Worm (Caenorhabditis elegans) whole organism, L3 larva: ENCODE measurements around the gene srz-78.

Source experiments
- R02D3.7 ChIP-seq: fragments of 150-350 bp; optimal IDR thresholded peaks from 2 replicates; lab custom pipeline; 2014; ENCODE audit warnings: missing biosample characterization, missing genetic modification characterization
- ZK546.5 ChIP-seq: sonication (generic microtip); optimal IDR thresholded peaks from 2 replicates; lab custom pipeline; 2017; ENCODE audit warnings: missing biosample characterization, missing genetic modification characterization
- aly-2 ChIP-seq: fragments of 150-350 bp; optimal IDR thresholded peaks from 2 replicates; lab custom pipeline; 2014; ENCODE audit warnings: missing biosample characterization, missing genetic modification characterization
- ama-1 ChIP-seq: fragments of 150-350 bp; optimal IDR thresholded peaks from 2 replicates; lab custom pipeline; 2018
- ceh-28 ChIP-seq: fragments of 150-350 bp; optimal IDR thresholded peaks from 2 replicates; lab custom pipeline; 2014; ENCODE audit warnings: missing biosample characterization, missing genetic modification reagents, missing genetic modification characterization
- ceh-82 ChIP-seq: fragments of 150-350 bp; optimal IDR thresholded peaks from 2 replicates; lab custom pipeline; 2014; ENCODE audit warnings: missing biosample characterization, missing genetic modification characterization
- daf-12 ChIP-seq: fragments of 150-350 bp; optimal IDR thresholded peaks from 2 replicates; lab custom pipeline; 2014; ENCODE audit warnings: missing biosample characterization, missing genetic modification reagents, missing genetic modification characterization
- egl-5 ChIP-seq: fragments of 150-350 bp; optimal IDR thresholded peaks from 2 replicates; lab custom pipeline; 2017; ENCODE audit warnings: missing biosample characterization, missing genetic modification reagents, missing genetic modification characterization, inconsistent platforms
- elt-1 ChIP-seq: fragments of 150-350 bp; optimal IDR thresholded peaks from 2 replicates; lab custom pipeline; 2014; ENCODE audit warnings: missing biosample characterization, missing genetic modification characterization
- elt-2 ChIP-seq: sonication (generic microtip); optimal IDR thresholded peaks from 2 replicates; lab custom pipeline; 2016; ENCODE audit warnings: missing genetic modification reagents, mild to moderate bottlenecking, missing genetic modification characterization, missing compliant biosample characterization
- eor-1 ChIP-seq, 2 experiments: fragments of 150-350 bp; optimal IDR thresholded peaks; 2 replicates each; lab custom pipeline; 2014 to 2018; ENCODE audit warnings: missing biosample characterization in 2 of 2, missing genetic modification characterization in 2 of 2
- fkh-10 ChIP-seq: sonication (generic microtip); optimal IDR thresholded peaks from 2 replicates; lab custom pipeline; 2017; ENCODE audit warnings: missing biosample characterization, missing genetic modification reagents, missing genetic modification characterization
- fkh-2 ChIP-seq: fragments of 150-350 bp; optimal IDR thresholded peaks from 2 replicates; lab custom pipeline; 2014; ENCODE audit warnings: missing biosample characterization, missing genetic modification reagents, missing genetic modification characterization
- fos-1 ChIP-seq: fragments of 150-350 bp; optimal IDR thresholded peaks from 2 replicates; lab custom pipeline; 2014; ENCODE audit warnings: missing biosample characterization, missing genetic modification characterization
- hmg-11 ChIP-seq: sonication (generic microtip); optimal IDR thresholded peaks from 2 replicates; lab custom pipeline; 2016; ENCODE audit warnings: missing genetic modification characterization, missing compliant biosample characterization
- jun-1 ChIP-seq: fragments of 150-350 bp; optimal IDR thresholded peaks from 2 replicates; lab custom pipeline; 2014; ENCODE audit warnings: missing biosample characterization, missing genetic modification reagents, missing genetic modification characterization
- lin-15B ChIP-seq: fragments of 150-350 bp; optimal IDR thresholded peaks from 2 replicates; lab custom pipeline; 2014; ENCODE audit warnings: missing biosample characterization, missing genetic modification characterization
- lin-39 ChIP-seq: fragments of 150-350 bp; optimal IDR thresholded peaks from 2 replicates; lab custom pipeline; 2018; ENCODE audit warnings: missing biosample characterization, missing genetic modification reagents, missing genetic modification characterization
- lsy-12 ChIP-seq: sonication (generic microtip); optimal IDR thresholded peaks from 2 replicates; lab custom pipeline; 2016; ENCODE audit warnings: mild to moderate bottlenecking, missing genetic modification characterization, missing compliant biosample characterization
- mdl-1 ChIP-seq: fragments of 150-350 bp; optimal IDR thresholded peaks from 2 replicates; lab custom pipeline; 2014; ENCODE audit warnings: missing biosample characterization, missing genetic modification characterization
- mml-1 ChIP-seq: fragments of 150-350 bp; sonication (generic microtip); optimal IDR thresholded peaks from 3 replicates; lab custom pipeline; 2014; ENCODE audit warnings: missing biosample characterization, missing genetic modification characterization
- nfya-1 ChIP-seq: sonication (generic microtip); optimal IDR thresholded peaks from 2 replicates; lab custom pipeline; 2017; ENCODE audit warnings: missing genetic modification characterization, mild to moderate bottlenecking, missing compliant biosample characterization, antibody characterized with exemption, moderate library complexity; ENCODE audit not compliant: insufficient read depth
- nhr-12 ChIP-seq: fragments of 150-350 bp; optimal IDR thresholded peaks from 2 replicates; lab custom pipeline; 2014; ENCODE audit warnings: missing biosample characterization, missing genetic modification characterization
- nhr-23 ChIP-seq: fragments of 150-350 bp; optimal IDR thresholded peaks from 2 replicates; lab custom pipeline; 2014; ENCODE audit warnings: missing biosample characterization, missing genetic modification reagents, missing genetic modification characterization
- nhr-25 ChIP-seq: sonication (generic microtip); optimal IDR thresholded peaks from 2 replicates; lab custom pipeline; 2017; ENCODE audit warnings: missing biosample characterization, missing genetic modification characterization
- nhr-76 ChIP-seq: fragments of 150-350 bp; sonication (generic microtip); optimal IDR thresholded peaks from 5 replicates; lab custom pipeline; 2014; ENCODE audit warnings: missing biosample characterization, missing genetic modification characterization
- pqm-1 ChIP-seq: fragments of 150-350 bp; optimal IDR thresholded peaks from 2 replicates; lab custom pipeline; 2017; ENCODE audit warnings: missing biosample characterization, missing genetic modification characterization, inconsistent platforms
- snpc-4 ChIP-seq: fragments of 150-350 bp; optimal IDR thresholded peaks from 2 replicates; lab custom pipeline; 2014; ENCODE audit warnings: missing biosample characterization, missing genetic modification characterization
- tbx-2 ChIP-seq: sonication (generic microtip); optimal IDR thresholded peaks from 2 replicates; lab custom pipeline; 2016; ENCODE audit warnings: mild to moderate bottlenecking, missing genetic modification characterization, missing compliant biosample characterization
- unc-39 ChIP-seq: sonication (generic microtip); optimal IDR thresholded peaks from 4 replicates; lab custom pipeline; 2017; ENCODE audit warnings: missing biosample characterization, missing genetic modification characterization
- unc-62 ChIP-seq: fragments of 150-350 bp; sonication (generic microtip); optimal IDR thresholded peaks from 4 replicates; lab custom pipeline; 2014; ENCODE audit warnings: missing biosample characterization, missing genetic modification reagents, missing genetic modification characterization
- zag-1 ChIP-seq: fragments of 150-350 bp; optimal IDR thresholded peaks from 2 replicates; lab custom pipeline; 2014; ENCODE audit warnings: missing biosample characterization, missing genetic modification characterization
- ztf-11 ChIP-seq: fragments of 150-350 bp; optimal IDR thresholded peaks from 2 replicates; lab custom pipeline; 2014; ENCODE audit warnings: missing biosample characterization, missing genetic modification characterization
- ztf-4 ChIP-seq: fragments of 150-350 bp; optimal IDR thresholded peaks from 2 replicates; lab custom pipeline; 2014; ENCODE audit warnings: missing biosample characterization, missing genetic modification characterization

The srz-78 gene

DNA sequence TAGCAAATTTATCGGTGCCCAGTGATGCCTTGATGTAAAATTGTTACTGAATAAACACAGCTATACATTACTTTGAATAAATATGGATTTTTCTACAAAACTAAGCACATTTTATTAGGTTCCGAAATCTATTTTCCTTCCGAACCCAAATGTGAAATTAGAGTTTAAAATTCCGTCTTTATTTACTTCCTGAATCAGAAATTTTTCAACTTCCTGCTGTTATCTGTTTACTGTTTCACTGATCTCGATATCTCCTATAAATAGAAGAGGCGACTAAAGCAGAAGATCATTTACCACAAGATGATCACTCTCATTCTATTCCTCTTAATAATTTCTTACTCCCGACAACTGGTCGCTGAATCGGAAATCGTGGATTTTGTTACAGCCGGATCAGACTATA is 21.8 kb upstream of the srz-78 start, which contains the start of gene F58E2.2:
F58E2.2 (plus strand) TSS at position 301 of the 400 bp plus-strand sequence.
- TF ChIP-seq ztf-11 (tag; lab: Kevin White, UChicago) (no peak), nhr-23 (no peak), eor-1 (tag; optimal IDR thresholded peaks at IDR 0.05; lab: Kevin White, UChicago) (no peak), lin-15B (tag; lab: Kevin White, UChicago) (no peak), zag-1 (tag; lab: Kevin White, UChicago) (no peak), aly-2 (tag; lab: Kevin White, UChicago) (no peak), fos-1 (tag; lab: Kevin White, UChicago) (no peak), ceh-28 (tag; lab: Kevin White, UChicago) (no peak), pqm-1 (tag; lab: Kevin White, UChicago) (no peak), R02D3.7 (no peak)

DNA sequence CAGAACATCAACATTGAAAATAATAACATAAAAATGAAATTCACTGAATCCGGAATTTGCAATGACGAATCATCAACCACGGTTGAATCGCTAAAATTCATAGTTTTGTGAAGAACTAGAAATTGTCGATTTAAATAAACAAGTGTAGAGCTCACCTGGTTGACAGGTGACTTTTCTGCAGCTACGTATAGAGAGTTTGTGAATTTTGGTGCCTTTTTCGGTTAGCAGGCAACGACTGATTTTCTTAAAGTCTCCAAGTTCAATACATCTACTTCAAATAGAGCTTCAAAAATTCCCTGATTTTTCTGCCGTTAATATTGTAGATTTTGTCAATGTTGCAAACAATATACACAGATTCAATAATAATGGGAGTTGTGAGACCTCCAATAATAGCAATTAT is 14.5 kb upstream of the srz-78 start, which contains the start of gene srz-69:
srz-69 (minus strand) TSS at position 101 of the 400 bp plus-strand sequence.
- TF ChIP-seq snpc-4 (tag; lab: Kevin White, UChicago), result no peak

DNA sequence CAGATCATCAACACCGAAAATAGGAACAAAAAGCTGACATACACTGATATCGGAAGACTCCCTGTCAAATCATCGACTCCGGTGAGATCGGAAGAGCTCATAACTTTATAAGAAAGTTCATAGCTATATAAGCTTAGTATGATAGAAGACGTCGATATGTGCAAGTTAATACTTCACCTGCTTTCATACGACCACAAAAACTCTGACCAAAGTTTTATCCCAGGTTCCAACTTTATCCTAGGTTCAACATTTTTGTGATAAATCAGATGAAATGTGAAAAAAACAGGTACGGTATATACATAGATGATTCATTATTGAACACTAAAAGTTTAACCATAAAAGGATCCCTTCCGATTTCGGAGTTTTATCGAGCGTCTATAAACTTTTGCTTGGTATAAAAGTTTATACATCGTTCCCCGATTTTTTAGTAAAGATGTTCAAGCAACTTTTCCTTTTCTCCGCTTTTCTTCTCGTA is 12.6 kb upstream of the srz-78 start, which contains the start of the genes srz-70 and C09G12.5:
srz-70 (minus strand) TSS at position 101 of the 475 bp plus-strand sequence.
C09G12.5 (plus strand) TSS at position 425 of the 475 bp plus-strand sequence.
- TF ChIP-seq lin-39 (tag; lab: Kevin White, UChicago) (no peak), fkh-10 (GFP tag; lab: Kevin White, UChicago) (no peak), fkh-2 (no peak), daf-12 (tag; lab: Kevin White, UChicago) (no peak), nhr-12 (no peak)

DNA sequence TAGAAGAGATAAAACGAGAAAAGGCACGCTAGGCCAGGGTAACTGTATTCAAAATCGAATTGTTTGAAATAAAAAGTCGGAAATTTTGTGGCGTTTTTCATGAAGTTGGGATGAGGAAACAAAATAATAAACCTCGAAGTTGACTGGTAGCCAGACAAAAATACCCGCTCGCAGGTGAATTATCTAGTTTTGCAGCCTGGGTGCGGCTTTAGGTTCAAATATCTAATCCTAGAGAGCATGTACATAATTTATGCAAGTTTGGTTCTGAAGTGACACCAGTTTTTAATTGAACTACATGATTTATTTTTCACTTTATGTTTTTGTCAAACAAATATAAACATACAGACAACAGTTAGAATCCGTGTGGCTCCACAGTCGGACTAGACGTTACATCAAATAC is 9.8 kb upstream of the srz-78 start, which contains the start of gene srz-37:
srz-37 (minus strand) TSS at position 101 of the 400 bp plus-strand sequence.
- TF ChIP-seq hmg-11 (no peak), lsy-12 (no peak), jun-1 (no peak), ceh-82 (tag; lab: Kevin White, UChicago) (no peak), eor-1 (tag; optimal IDR thresholded peaks at IDR 0.05; lab: Kevin White, UChicago) (no peak), egl-5 (tag; lab: Kevin White, UChicago) (no peak), ceh-28 (tag; lab: Kevin White, UChicago) (no peak), elt-1 (tag; lab: Kevin White, UChicago) (no peak), nhr-12 (no peak), ZK546.5 (no peak), unc-62 (GFP tag; lab: Kevin White, UChicago) (no peak), mdl-1 (tag; lab: Kevin White, UChicago) (no peak), fkh-2 (no peak), nhr-76 (tag; lab: Kevin White, UChicago) (no peak), zag-1 (tag; lab: Kevin White, UChicago) (no peak)

DNA sequence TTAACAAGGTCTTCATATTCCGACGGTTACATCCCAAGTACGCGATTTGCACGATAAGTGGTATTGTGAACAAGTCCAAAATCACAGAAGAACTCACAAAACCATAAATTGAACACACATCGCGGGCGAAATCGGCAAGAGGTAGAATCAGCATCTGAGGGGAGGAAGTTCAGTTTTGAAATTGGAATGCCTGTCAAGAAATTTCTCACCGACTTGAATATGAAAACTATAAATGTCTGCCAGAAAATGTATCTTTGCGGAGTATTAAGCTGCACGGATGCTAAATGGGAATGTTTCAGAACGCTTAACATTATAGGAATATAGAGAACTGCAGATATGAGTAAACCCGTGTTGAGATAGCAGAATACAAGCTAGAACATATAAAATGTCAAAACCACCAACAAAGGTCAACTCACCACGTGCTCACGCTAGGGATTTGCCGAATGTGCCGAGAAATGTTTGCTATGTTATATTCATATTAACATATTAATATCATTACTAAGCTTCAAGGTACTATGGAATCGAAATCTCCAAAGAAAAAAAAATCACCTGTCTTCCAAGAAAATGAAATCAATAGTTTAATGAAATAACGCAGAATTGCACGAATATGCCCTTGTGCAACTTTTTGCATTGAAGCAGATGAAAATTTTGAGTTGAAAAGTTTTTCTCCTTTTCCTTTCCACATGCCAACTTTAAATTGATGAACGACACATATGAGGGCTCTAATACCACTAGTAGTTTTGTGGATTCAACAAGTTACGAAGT is 9.2 kb upstream of the srz-78 start, which contains the start of gene srz-82:
srz-82 (plus strand) TSS at position 701 of the 765 bp plus-strand sequence.
- TF ChIP-seq jun-1, result no peak
- TF ChIP-seq ztf-4 (tag; lab: Kevin White, UChicago), result no peak

DNA sequence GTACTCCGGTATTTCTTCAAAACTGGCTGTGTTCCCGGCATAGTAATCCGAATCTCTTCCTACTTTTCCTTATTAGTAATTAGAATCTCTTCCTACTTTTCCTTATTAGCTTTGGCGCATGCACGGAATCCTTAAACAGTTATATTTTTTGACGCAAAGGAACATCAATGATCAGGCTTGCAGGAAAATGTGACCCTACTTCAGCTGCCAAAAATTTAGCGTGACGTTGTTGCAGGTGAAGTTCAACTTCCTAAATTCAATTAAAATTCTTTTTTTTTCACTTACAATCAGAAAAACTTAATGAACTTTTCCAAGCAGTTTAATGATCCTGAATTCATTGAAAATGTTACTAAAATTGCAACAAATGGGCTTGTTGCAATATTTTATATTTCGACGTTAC is 1.7 kb downstream of the srz-78 start, which contains the start of gene srz-79:
srz-79 (plus strand) TSS at position 301 of the 400 bp plus-strand sequence.
- TF ChIP-seq mml-1 (no peak), nhr-25 (tag; lab: Kevin White, UChicago) (no peak)

DNA sequence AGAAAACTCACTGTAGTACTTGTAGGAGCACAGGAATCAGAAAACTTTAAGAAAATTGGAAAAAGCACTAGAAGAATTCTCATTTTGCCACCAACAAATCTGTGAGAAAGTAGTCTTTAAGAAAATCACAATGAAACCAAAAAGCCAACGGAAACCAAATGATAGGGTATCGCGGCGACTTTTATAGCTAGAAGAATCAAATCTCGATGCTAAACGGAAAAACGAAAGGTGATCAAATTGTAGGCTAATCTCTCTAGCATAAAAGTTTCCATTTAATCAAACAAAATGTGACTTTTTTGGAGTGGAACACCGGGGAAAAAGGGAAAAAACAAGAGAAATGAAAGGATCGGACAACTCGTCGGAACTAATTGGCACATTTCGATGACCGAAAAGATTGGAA is 4.8 kb downstream of the srz-78 start, which contains the start of gene C09G12.17:
C09G12.17 (minus strand) TSS at position 101 of the 400 bp plus-strand sequence.
- TF ChIP-seq ceh-28 (tag; lab: Kevin White, UChicago) (no peak), ama-1 (no peak), mdl-1 (tag; lab: Kevin White, UChicago) (no peak), ztf-11 (tag; lab: Kevin White, UChicago) (no peak), nhr-12 (no peak), tbx-2 (tag; lab: Kevin White, UChicago) (no peak), pqm-1 (tag; lab: Kevin White, UChicago) (no peak), unc-39 (tag; lab: Kevin White, UChicago) (no peak), zag-1 (tag; lab: Kevin White, UChicago) (no peak), R02D3.7 (no peak), elt-2 (tag; lab: Kevin White, UChicago) (no peak), ceh-82 (tag; lab: Kevin White, UChicago) (no peak), nfya-1 (tag; lab: Kevin White, UChicago) (no peak), lin-15B (tag; lab: Kevin White, UChicago) (no peak), nhr-76 (tag; lab: Kevin White, UChicago) (no peak)
